Worm (Caenorhabditis elegans) whole organism, L3 larva: ENCODE results near the gene Y54G2A.12.

ENCODE experiments used
- ZK546.5 ChIP-seq: sonication (generic microtip); optimal IDR thresholded peaks from 2 replicates; lab custom pipeline; 2017; ENCODE audit warnings: missing biosample characterization, missing genetic modification characterization
- jun-1 ChIP-seq: fragments of 150-350 bp; optimal IDR thresholded peaks from 2 replicates; lab custom pipeline; 2014; ENCODE audit warnings: missing biosample characterization, missing genetic modification reagents, missing genetic modification characterization
- lin-15B ChIP-seq: fragments of 150-350 bp; optimal IDR thresholded peaks from 2 replicates; lab custom pipeline; 2014; ENCODE audit warnings: missing biosample characterization, missing genetic modification characterization
- mdl-1 ChIP-seq: fragments of 150-350 bp; optimal IDR thresholded peaks from 2 replicates; lab custom pipeline; 2014; ENCODE audit warnings: missing biosample characterization, missing genetic modification characterization
- nfya-1 ChIP-seq: sonication (generic microtip); optimal IDR thresholded peaks from 2 replicates; lab custom pipeline; 2017; ENCODE audit warnings: missing genetic modification characterization, mild to moderate bottlenecking, missing compliant biosample characterization, antibody characterized with exemption, moderate library complexity; ENCODE audit not compliant: insufficient read depth
- nhr-12 ChIP-seq: fragments of 150-350 bp; optimal IDR thresholded peaks from 2 replicates; lab custom pipeline; 2014; ENCODE audit warnings: missing biosample characterization, missing genetic modification characterization
- nhr-237 ChIP-seq: fragments of 150-350 bp; optimal IDR thresholded peaks from 2 replicates; lab custom pipeline; 2014; ENCODE audit warnings: missing biosample characterization, missing genetic modification characterization
- pha-4 ChIP-seq: fragments of 150-350 bp; optimal IDR thresholded peaks from 2 replicates; lab custom pipeline; 2014; ENCODE audit warnings: missing biosample characterization, missing genetic modification reagents, missing genetic modification characterization
- snpc-4 ChIP-seq: fragments of 150-350 bp; optimal IDR thresholded peaks from 2 replicates; lab custom pipeline; 2014; ENCODE audit warnings: missing biosample characterization, missing genetic modification characterization

DNA sequence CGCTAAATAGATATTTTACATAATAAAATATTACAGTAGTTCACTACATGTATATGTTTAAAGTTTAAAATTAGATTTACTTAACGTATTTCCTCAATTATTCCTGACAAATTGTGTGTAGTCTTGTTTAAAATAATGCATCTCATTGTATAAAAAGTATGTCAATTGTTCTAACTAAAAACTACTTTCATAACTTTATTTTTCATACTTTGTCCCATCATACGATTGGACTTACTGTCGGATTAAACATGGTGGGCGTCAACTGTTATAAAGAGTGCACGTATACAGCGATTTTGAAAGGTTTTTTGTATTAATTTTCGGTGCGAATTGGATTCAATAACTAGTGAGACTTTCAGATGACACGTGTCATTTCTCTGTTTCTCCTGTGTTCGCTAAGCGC, 21.0 kb upstream of the Y54G2A.12 start, which contains the start of gene Y54G2A.32:
- no peak for TF ChIP-seq nfya-1 (tag; lab: Kevin White, UChicago)
- no peak for TF ChIP-seq pha-4 (tag; lab: Kevin White, UChicago)
- no peak for TF ChIP-seq lin-15B
- no peak for TF ChIP-seq snpc-4
- TF ChIP-seq nhr-237: no peak
- TF ChIP-seq ZK546.5 (tag; lab: Kevin White, UChicago): no peak
- no peak for TF ChIP-seq mdl-1 (tag; lab: Kevin White, UChicago)
- TF ChIP-seq nhr-12: no peak
- TF ChIP-seq jun-1 (tag; lab: Kevin White, UChicago): no peak
